Comparison of ENCODE assay signal across 3 worm cellular contexts in the genomic region with DNA sequence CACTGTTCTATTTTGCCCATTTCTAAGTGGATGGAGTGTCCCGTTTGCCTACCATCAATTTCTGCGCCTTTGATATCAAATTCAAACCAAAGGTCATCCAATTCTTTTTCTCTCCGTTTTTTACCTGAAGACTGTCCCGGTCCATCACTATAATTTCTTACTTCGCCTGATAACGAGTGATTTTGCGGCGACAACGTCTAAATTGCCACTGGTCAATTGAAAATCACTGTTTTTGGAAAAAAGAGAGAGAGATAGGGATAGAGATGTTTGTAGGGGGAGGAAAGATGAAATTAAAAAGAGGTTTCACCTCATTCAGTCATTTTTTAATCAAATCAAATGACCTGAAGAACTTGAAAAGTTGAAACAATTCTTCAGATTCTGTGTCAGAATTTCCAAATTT.
TF ChIP-seq lines count a peak whose summit lies in the region.

No protein-coding gene starts in this region.

TF ChIP-seq in whole organism, L1 larva, 84 proteins besides CTCF, POLR2A, EP300 and RAD21 (continues in another document):
- TF ChIP-seq ces-1 (GFP tag; optimal IDR thresholded peaks at IDR 0.05; lab: Kevin White, UChicago) (no peak), nhr-20 (tag; optimal IDR thresholded peaks at IDR 0.05; lab: Kevin White, UChicago) (peak; percentile 2), tbx-2 (tag; optimal IDR thresholded peaks at IDR 0.05; lab: Kevin White, UChicago) (no peak), snu-23 (GFP tag; optimal IDR thresholded peaks at IDR 0.05; lab: Kevin White, UChicago) (no peak), ceh-63 (GFP tag; optimal IDR thresholded peaks at IDR 0.05; lab: Kevin White, UChicago) (no peak), nhr-28 (tag; optimal IDR thresholded peaks at IDR 0.05; lab: Kevin White, UChicago) (no peak), efl-3 (GFP tag; optimal IDR thresholded peaks at IDR 0.05; lab: Kevin White, UChicago) (no peak), lin-14 (GFP tag; optimal IDR thresholded peaks at IDR 0.05; lab: Kevin White, UChicago) (peak; percentile 59), nhr-85 (tag; lab: Kevin White, UChicago) (peak; percentile 76), efl-1 (optimal IDR thresholded peaks at IDR 0.05; lab: Kevin White, UChicago) (no peak), efl-1 (GFP tag; optimal IDR thresholded peaks at IDR 0.05 in 1 of 2; lab: Kevin White, UChicago) (no peak), lsy-2 (tag; optimal IDR thresholded peaks at IDR 0.05; lab: Kevin White, UChicago) (peak in 1 of 2 experiments; percentile 2), hpl-2 (GFP tag; optimal IDR thresholded peaks at IDR 0.05; lab: Kevin White, UChicago) (no peak), unc-30 (tag; optimal IDR thresholded peaks at IDR 0.05; lab: Kevin White, UChicago) (no peak), blmp-1 (tag; optimal IDR thresholded peaks at IDR 0.05; lab: Kevin White, UChicago) (peak; percentile 70), elt-3 (tag; optimal IDR thresholded peaks at IDR 0.05; lab: Kevin White, UChicago) (peak in 2 of 6 experiments; percentile 44 to 65), grh-1 (GFP tag; IDR thresholded peaks at IDR 0.05; lab: Robert Waterston, UW) (no peak), nhr-237 (tag; optimal IDR thresholded peaks at IDR 0.05; lab: Kevin White, UChicago) (no peak), nhr-11 (tag; optimal IDR thresholded peaks at IDR 0.05; lab: Kevin White, UChicago) (no peak), nhr-76 (tag; optimal IDR thresholded peaks at IDR 0.05; lab: Kevin White, UChicago) (no peak), unc-86 (tag; optimal IDR thresholded peaks at IDR 0.05; lab: Kevin White, UChicago) (no peak), elt-2 (tag; optimal IDR thresholded peaks at IDR 0.05; lab: Kevin White, UChicago) (no peak), unc-62 (GFP tag; optimal IDR thresholded peaks at IDR 0.05; lab: Kevin White, UChicago) (no peak), unc-98 (GFP tag; IDR thresholded peaks at IDR 0.05; lab: Robert Waterston, UW) (no peak), unc-130 (tag; optimal IDR thresholded peaks at IDR 0.05; lab: Kevin White, UChicago) (no peak), dpl-1 (GFP tag; optimal IDR thresholded peaks at IDR 0.05; lab: Kevin White, UChicago) (no peak), nhr-84 (tag; optimal IDR thresholded peaks at IDR 0.05; lab: Kevin White, UChicago) (no peak), nhr-19 (GFP tag; conservative IDR thresholded peaks at IDR 0.05; lab: Robert Waterston, UW) (no peak), fkh-4 (tag; optimal IDR thresholded peaks at IDR 0.05; lab: Kevin White, UChicago; ENCODE audit: borderline replicate concordance) (no peak), ceh-8 (GFP tag; optimal IDR thresholded peaks at IDR 0.05; lab: Kevin White, UChicago) (no peak)

TF ChIP-seq in whole organism, L2 larva, 48 proteins besides CTCF, POLR2A, EP300 and RAD21:
- TF ChIP-seq sma-9 (GFP tag; optimal IDR thresholded peaks at IDR 0.05; lab: Kevin White, UChicago) (no peak), sma-9 (tag; optimal IDR thresholded peaks at IDR 0.05; lab: Kevin White, UChicago) (no peak), nhr-6 (tag; optimal IDR thresholded peaks at IDR 0.05; lab: Kevin White, UChicago) (no peak), snpc-4 (tag; optimal IDR thresholded peaks at IDR 0.05; lab: Kevin White, UChicago) (no peak), sma-3 (GFP tag; optimal IDR thresholded peaks at IDR 0.05; lab: Kevin White, UChicago) (peak; percentile 21)
TF ChIP-seq in whole organism, L2 larva: peak in this region for 1.

TF ChIP-seq in whole organism, L4 larva, 104 proteins besides CTCF, POLR2A, EP300 and RAD21:
- TF ChIP-seq T26A8.4 (GFP tag; IDR thresholded peaks at IDR 0.05; lab: Robert Waterston, UW) (no peak), nhr-41 (GFP tag; IDR thresholded peaks at IDR 0.05; lab: Robert Waterston, UW) (no peak), mes-2 (tag; optimal IDR thresholded peaks at IDR 0.05; lab: Kevin White, UChicago; ENCODE audit: poor library complexity, severe bottlenecking) (no peak), unc-62 (GFP tag; optimal IDR thresholded peaks at IDR 0.05 in 1 of 2; lab: Kevin White, UChicago) (peak in 1 of 2 experiments; percentile 71), unc-62 (tag; optimal IDR thresholded peaks at IDR 0.05; lab: Kevin White, UChicago) (no peak), nhr-28 (tag; optimal IDR thresholded peaks at IDR 0.05; lab: Kevin White, UChicago) (peak; percentile 47), R02D3.7 (tag; optimal IDR thresholded peaks at IDR 0.05; lab: Kevin White, UChicago) (no peak), ceh-44 (GFP tag; IDR thresholded peaks at IDR 0.05; lab: Robert Waterston, UW) (no peak), ceh-62 (tag; optimal IDR thresholded peaks at IDR 0.05; lab: Kevin White, UChicago) (no peak), ceh-82 (tag; optimal IDR thresholded peaks at IDR 0.05; lab: Kevin White, UChicago) (no peak), nhr-237 (tag; optimal IDR thresholded peaks at IDR 0.05; lab: Kevin White, UChicago) (no peak), aly-2 (tag; optimal IDR thresholded peaks at IDR 0.05; lab: Kevin White, UChicago) (no peak), duxl-1 (tag; optimal IDR thresholded peaks at IDR 0.05; lab: Kevin White, UChicago; ENCODE audit: poor library complexity) (no peak), snpc-1.2 (GFP tag; IDR thresholded peaks at IDR 0.05; lab: Robert Waterston, UW) (no peak), aha-1 (tag; lab: Kevin White, UChicago) (peak; percentile 64), ama-1 (optimal IDR thresholded peaks at IDR 0.05; lab: Kevin White, UChicago) (no peak)

Comparison
In these comparisons a context has a peak if more than half of its experiments do, and no peak if none do; other contexts are left out.
1. Of the 29 proteins assayed by ChIP-seq in both whole organism, L4 larva and whole organism, L1 larva: peak only in whole organism, L4 larva: aha-1 and nhr-28; only in whole organism, L1 larva: none; in both: none; in neither: 25; mixed calls (peak in some experiments, not most) for 2.